Fruit fly (Drosophila melanogaster): Measurements from ENCODE around the gene hmw.

The hmw gene

DNA sequence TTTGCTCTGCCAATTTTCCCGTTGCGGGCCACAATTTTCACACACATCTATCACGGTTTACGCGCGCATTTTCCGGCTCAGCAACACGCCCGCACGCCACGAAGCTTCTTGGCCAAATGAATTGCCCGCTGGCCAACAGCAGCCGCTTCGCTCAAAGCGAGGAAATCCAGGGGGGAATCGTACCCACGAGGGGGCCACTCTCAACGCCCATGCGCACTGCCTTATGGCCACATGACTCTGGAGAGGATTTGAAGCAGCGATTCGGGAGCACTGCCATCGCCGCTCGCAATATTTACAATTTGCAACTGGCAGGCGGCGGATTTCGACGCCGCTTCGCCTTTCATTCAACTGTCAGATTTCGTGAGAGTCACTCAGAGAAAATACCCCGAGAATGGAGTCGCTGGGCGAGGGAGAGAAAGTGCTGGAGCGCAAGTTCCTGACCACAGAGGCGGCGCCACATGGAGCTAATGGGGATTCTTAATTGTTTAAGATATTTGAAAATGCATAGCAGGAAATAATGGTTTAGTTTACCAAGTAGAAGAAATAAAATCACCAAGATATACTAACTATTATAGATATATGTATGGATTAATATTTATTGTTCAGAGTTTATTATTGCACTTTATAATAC, 1.0 kb upstream of the hmw start, which contains the start of gene CG15803:
TSS of gene CG15803 (minus strand) at position 99 of the 631 bp plus-strand sequence.
- TF ChIP-seq CG32006 (GFP tag; optimal IDR thresholded peaks at IDR 0.05) (peak; percentile 9), vri (GFP tag; optimal IDR thresholded peaks at IDR 0.05) (no peak), fd85E (GFP tag; optimal IDR thresholded peaks at IDR 0.05) (no peak), CG31627 (GFP tag; optimal IDR thresholded peaks at IDR 0.05) (no peak), CG34406 (GFP tag; optimal IDR thresholded peaks at IDR 0.05) (no peak), Eip75B (GFP tag; optimal IDR thresholded peaks at IDR 0.05) (no peak), pdm3 (GFP tag; optimal IDR thresholded peaks at IDR 0.05) (no peak), dac (GFP tag; optimal IDR thresholded peaks at IDR 0.05) (no peak), svp (GFP tag) (peak; percentile 32), CG6792 (GFP tag; optimal IDR thresholded peaks at IDR 0.05) (no peak), Sox102F (GFP tag; optimal IDR thresholded peaks at IDR 0.05) (no peak), CG6854 (GFP tag; optimal IDR thresholded peaks at IDR 0.05) (no peak), ss (GFP tag; optimal IDR thresholded peaks at IDR 0.05) (no peak), Sox15 (GFP tag; optimal IDR thresholded peaks at IDR 0.05) (no peak), achi (GFP tag; optimal IDR thresholded peaks at IDR 0.05) (peak; percentile 36), Lpt (GFP tag; optimal IDR thresholded peaks at IDR 0.05) (no peak), OdsH (GFP tag; optimal IDR thresholded peaks at IDR 0.05) (no peak), Met (GFP tag; optimal IDR thresholded peaks at IDR 0.05) (no peak), fkh (GFP tag; optimal IDR thresholded peaks at IDR 0.05) (no peak), dsx (GFP tag; optimal IDR thresholded peaks at IDR 0.05; ENCODE audit: poor library complexity, severe bottlenecking) (no peak), CG7368 (GFP tag; optimal IDR thresholded peaks at IDR 0.05) (no peak), CG9139 (GFP tag; optimal IDR thresholded peaks at IDR 0.05) (no peak), CG3032 (tag; optimal IDR thresholded peaks at IDR 0.05) (no peak), CG11294 (GFP tag; IDR thresholded peaks at IDR 0.05) (no peak), eg (GFP tag; IDR thresholded peaks at IDR 0.05) (0 out of 3 replicates have a peak, but pooled peaks have one; percentile 29), Ets96B (tag; optimal IDR thresholded peaks at IDR 0.05) (no peak), Ets21C (GFP tag; optimal IDR thresholded peaks at IDR 0.05) (no peak), Eip93F (GFP tag; optimal IDR thresholded peaks at IDR 0.05) (no peak), spab (GFP tag; optimal IDR thresholded peaks at IDR 0.05) (no peak), Hr39 (GFP tag; optimal IDR thresholded peaks at IDR 0.05) (no peak), CG11902 (GFP tag; optimal IDR thresholded peaks at IDR 0.05) (no peak), topi (GFP tag; optimal IDR thresholded peaks at IDR 0.05) (no peak), Eip78C (GFP tag) (peak; percentile 65)

dm6 chr3R:18365978-18366643, 4.3 kb downstream of the hmw start, which contains the start of the genes WRNexo and Nup43:
TSS of gene WRNexo (minus strand) at chr3R:18366162.
TSS of gene Nup43 (plus strand) at chr3R:18366638.
- peak; percentile 6 for TF ChIP-seq CG10669 (GFP tag; optimal IDR thresholded peaks at IDR 0.05)
- TF ChIP-seq CG7368 (GFP tag; optimal IDR thresholded peaks at IDR 0.05), result no peak
- no peak for TF ChIP-seq Gug (GFP tag; IDR thresholded peaks at IDR 0.05)
- peak; percentile 21 for TF ChIP-seq Met (GFP tag; optimal IDR thresholded peaks at IDR 0.05)
- TF ChIP-seq CG16779 (tag; optimal IDR thresholded peaks at IDR 0.05), result no peak
- TF ChIP-seq dac (GFP tag; optimal IDR thresholded peaks at IDR 0.05), result no peak
- peak; percentile 30 for TF ChIP-seq CG3919 (GFP tag; optimal IDR thresholded peaks at IDR 0.05)
- no peak for TF ChIP-seq achi (GFP tag; optimal IDR thresholded peaks at IDR 0.05)
- TF ChIP-seq eg (GFP tag; IDR thresholded peaks at IDR 0.05), result no peak
- no peak for TF ChIP-seq CG1621 (tag; optimal IDR thresholded peaks at IDR 0.05)
- TF ChIP-seq OdsH (GFP tag; optimal IDR thresholded peaks at IDR 0.05), result peak; percentile 52
- no peak for TF ChIP-seq CG8119 (GFP tag; IDR thresholded peaks at IDR 0.05)
- no peak for TF ChIP-seq CG15336 (GFP tag; IDR thresholded peaks at IDR 0.05)
- TF ChIP-seq Hr39 (GFP tag; optimal IDR thresholded peaks at IDR 0.05), result peak; percentile 56
- no peak for TF ChIP-seq CG8632 (GFP tag; optimal IDR thresholded peaks at IDR 0.05)
- TF ChIP-seq CG32006 (GFP tag; optimal IDR thresholded peaks at IDR 0.05), result peak; percentile 46
- peak; percentile 57 for TF ChIP-seq Sox14 (GFP tag; optimal IDR thresholded peaks at IDR 0.05)
- TF ChIP-seq ss (GFP tag; optimal IDR thresholded peaks at IDR 0.05), result no peak
- peak; percentile 37 for TF ChIP-seq lz (GFP tag; optimal IDR thresholded peaks at IDR 0.05)
- TF ChIP-seq spab (GFP tag; optimal IDR thresholded peaks at IDR 0.05), result no peak
- no peak for TF ChIP-seq salr (GFP tag; optimal IDR thresholded peaks at IDR 0.05)
- TF ChIP-seq CG6276 (GFP tag; optimal IDR thresholded peaks at IDR 0.05), result no peak
- TF ChIP-seq esn (GFP tag; optimal IDR thresholded peaks at IDR 0.05), result peak; percentile 53
- TF ChIP-seq Ets96B (tag; optimal IDR thresholded peaks at IDR 0.05), result peak; percentile 2
- peak; percentile 48 for TF ChIP-seq acj6 (GFP tag; optimal IDR thresholded peaks at IDR 0.05)
- TF ChIP-seq Ets21C (GFP tag; optimal IDR thresholded peaks at IDR 0.05), result peak; percentile 33
- peak; percentile 43 for TF ChIP-seq CG3032 (tag; optimal IDR thresholded peaks at IDR 0.05)
- TF ChIP-seq CG4318 (GFP tag; optimal IDR thresholded peaks at IDR 0.05), result no peak
- TF ChIP-seq Sox15 (GFP tag; optimal IDR thresholded peaks at IDR 0.05), result peak; percentile 26
- no peak for TF ChIP-seq CG6854 (GFP tag; optimal IDR thresholded peaks at IDR 0.05)

Measured in whole organism, prepupa.